Worm (Caenorhabditis elegans) whole organism, L4 larva: Measurements from ENCODE around the gene srh-113.

Experiments
- F49E8.2 ChIP-seq: sonication (generic microtip); optimal IDR thresholded peaks from 2 replicates; lab custom pipeline; 2016; ENCODE audit warnings: missing compliant biosample characterization, mild to moderate bottlenecking, missing genetic modification characterization, borderline replicate concordance
- Y105C5A.15 ChIP-seq: fragments of 200-800 bp; sonication (Bioruptor generic); IDR thresholded peaks from 2 replicates; pipeline ENCODE4 v1.3.6; 2022; ENCODE audit warnings: missing genetic modification characterization, missing compliant biosample characterization
- Y5F2A.4 ChIP-seq: fragments of 200-800 bp; sonication (Bioruptor generic); optimal IDR thresholded peaks from 2 replicates; lab custom pipeline; 2018; ENCODE audit warnings: mild to moderate bottlenecking, missing genetic modification characterization, missing compliant biosample characterization
- Y75B8A.6 ChIP-seq: fragments of 200-800 bp; sonication (Bioruptor generic); IDR thresholded peaks from 2 replicates; pipeline ENCODE4 v1.3.6; 2022; ENCODE audit warnings: missing genetic modification reagents, missing genetic modification characterization, missing compliant biosample characterization
- aha-1 ChIP-seq: fragments of 150-350 bp; peaks from one replicate; lab custom pipeline; 2014; ENCODE audit warnings: missing biosample characterization, missing genetic modification characterization
- aly-2 ChIP-seq: sonication (generic microtip); optimal IDR thresholded peaks from 2 replicates; lab custom pipeline; 2018; ENCODE audit warnings: missing biosample characterization, missing genetic modification characterization
- ama-1 ChIP-seq: fragments of 150-350 bp; optimal IDR thresholded peaks from 2 replicates; lab custom pipeline; 2014; ENCODE audit warnings: inconsistent platforms, mixed read lengths
- attf-4 ChIP-seq: sonication (generic microtip); optimal IDR thresholded peaks from 3 replicates; lab custom pipeline; 2017; ENCODE audit warnings: missing biosample characterization, missing genetic modification characterization
- ceh-62 ChIP-seq: sonication (generic microtip); optimal IDR thresholded peaks from 2 replicates; lab custom pipeline; 2017; ENCODE audit warnings: missing biosample characterization, missing genetic modification characterization
- ceh-82 ChIP-seq: sonication (generic microtip); optimal IDR thresholded peaks from 2 replicates; lab custom pipeline; 2017; ENCODE audit warnings: missing biosample characterization, missing genetic modification characterization
- daf-19 ChIP-seq: fragments of 200-800 bp; sonication (Bioruptor generic); conservative IDR thresholded peaks from 2 replicates; pipeline ENCODE4 v1.3.6; 2022; ENCODE audit warnings: missing genetic modification characterization, missing compliant biosample characterization
- dmd-8 ChIP-seq: fragments of 200-800 bp; sonication (Bioruptor generic); IDR thresholded peaks from 2 replicates; pipeline ENCODE4 v1.3.6; 2022; ENCODE audit warnings: missing genetic modification characterization, missing compliant biosample characterization
- duxl-1 ChIP-seq: sonication (generic microtip); optimal IDR thresholded peaks from 2 replicates; lab custom pipeline; 2016; ENCODE audit warnings: mild to moderate bottlenecking, missing genetic modification characterization, moderate library complexity, missing compliant biosample characterization; ENCODE audit not compliant: poor library complexity
- fkh-10 ChIP-seq: fragments of 150-350 bp; optimal IDR thresholded peaks from 2 replicates; lab custom pipeline; 2014; ENCODE audit warnings: missing biosample characterization, missing genetic modification reagents, missing genetic modification characterization
- fos-1 ChIP-seq: fragments of 150-350 bp; optimal IDR thresholded peaks from 2 replicates; lab custom pipeline; 2014; ENCODE audit warnings: missing biosample characterization, missing genetic modification characterization
- gei-8 ChIP-seq: fragments of 200-800 bp; sonication (Bioruptor generic); optimal IDR thresholded peaks from 2 replicates; lab custom pipeline; 2018; ENCODE audit warnings: mild to moderate bottlenecking, missing genetic modification characterization, missing compliant biosample characterization
- hif-1 ChIP-seq, 2 experiments: sonication (generic microtip); optimal IDR thresholded peaks; 2 replicates each; lab custom pipeline; 2016 to 2017; ENCODE audit warnings: missing compliant biosample characterization in 2 of 2, missing genetic modification characterization in 2 of 2, missing genetic modification reagents in 2 of 2, missing genotype in 2 of 2, mild to moderate bottlenecking in 1 of 2
- hlh-11 ChIP-seq: fragments of 200-800 bp; sonication (Bioruptor generic); optimal IDR thresholded peaks from 2 replicates; lab custom pipeline; 2018; ENCODE audit warnings: mild to moderate bottlenecking, missing genetic modification characterization, missing compliant biosample characterization
- hlh-30 ChIP-seq: sonication (generic microtip); optimal IDR thresholded peaks from 2 replicates; lab custom pipeline; 2017; ENCODE audit warnings: antibody characterized with exemption, mild to moderate bottlenecking, missing genetic modification characterization, missing compliant biosample characterization; ENCODE audit not compliant: insufficient read depth
- lin-13 ChIP-seq: fragments of 150-350 bp; optimal IDR thresholded peaks from 2 replicates; lab custom pipeline; 2014; ENCODE audit warnings: missing biosample characterization, missing genetic modification reagents, missing genetic modification characterization
- lin-15B ChIP-seq: fragments of 150-350 bp; sonication (generic microtip); optimal IDR thresholded peaks from 3 replicates; lab custom pipeline; 2014; ENCODE audit warnings: missing biosample characterization, missing genetic modification characterization
- lsy-2 ChIP-seq, 2 experiments: fragments of 150-350 bp in 1 of 2; sonication (generic microtip) in 1 of 2; optimal IDR thresholded peaks; 2 replicates each; lab custom pipeline; 2014 to 2017; ENCODE audit warnings: missing biosample characterization in 2 of 2, missing genetic modification characterization in 2 of 2
- madf-5 ChIP-seq, 2 experiments: fragments of 200-800 bp; sonication (Bioruptor generic); IDR thresholded peaks; 2 replicates each; pipeline ENCODE4 v1.3.6; 2022; ENCODE audit warnings: missing compliant biosample characterization in 2 of 2, missing genetic modification characterization in 2 of 2
- mes-2 ChIP-seq: sonication (generic microtip); optimal IDR thresholded peaks from 2 replicates; lab custom pipeline; 2016; ENCODE audit warnings: missing genotype, mild to moderate bottlenecking, missing genetic modification characterization, missing compliant biosample characterization; ENCODE audit not compliant: poor library complexity, severe bottlenecking
- nhr-11 ChIP-seq: fragments of 150-350 bp; optimal IDR thresholded peaks from 2 replicates; lab custom pipeline; 2014; ENCODE audit warnings: missing biosample characterization, missing genetic modification characterization
- nhr-237 ChIP-seq: sonication (generic microtip); optimal IDR thresholded peaks from 2 replicates; lab custom pipeline; 2017; ENCODE audit warnings: missing biosample characterization, missing genetic modification characterization
- nhr-42 ChIP-seq: fragments of 200-800 bp; sonication (Bioruptor generic); IDR thresholded peaks from 2 replicates; pipeline ENCODE4 v1.3.6; 2022; ENCODE audit warnings: missing genetic modification characterization, missing compliant biosample characterization
- pha-4 ChIP-seq, 2 experiments: fragments of 150-350 bp in 1 of 2; fragments of 200-800 bp in 1 of 2; sonication (Bioruptor generic) in 1 of 2; IDR thresholded peaks in 1 of 2; optimal IDR thresholded peaks in 1 of 2; 2 replicates each; pipeline versions ENCODE4 v1.3.6 to Lab custom; 2014 to 2022; ENCODE audit warnings: missing genetic modification characterization in 2 of 2, missing genetic modification reagents in 2 of 2, missing biosample characterization in 1 of 2, missing compliant biosample characterization in 1 of 2
- set-16 ChIP-seq: fragments of 200-800 bp; sonication (Bioruptor generic); IDR thresholded peaks from 2 replicates; pipeline ENCODE4 v1.3.6; 2022; ENCODE audit warnings: missing genetic modification reagents, missing genetic modification characterization, missing compliant biosample characterization
- spr-1 ChIP-seq: sonication (generic microtip); optimal IDR thresholded peaks from 2 replicates; lab custom pipeline; 2016; ENCODE audit warnings: mild to moderate bottlenecking, missing genetic modification characterization, missing compliant biosample characterization
- spr-3 ChIP-seq: fragments of 200-800 bp; sonication (Bioruptor generic); optimal IDR thresholded peaks from 2 replicates; lab custom pipeline; 2018; ENCODE audit warnings: mild to moderate bottlenecking, missing genetic modification characterization, missing compliant biosample characterization
- tra-1 ChIP-seq: fragments of 200-800 bp; sonication (Bioruptor generic); IDR thresholded peaks from 2 replicates; pipeline ENCODE4 v1.3.6; 2022; ENCODE audit warnings: missing genetic modification reagents, missing genetic modification characterization, missing compliant biosample characterization
- unc-39 ChIP-seq: sonication (generic microtip); optimal IDR thresholded peaks from 2 replicates; lab custom pipeline; 2017; ENCODE audit warnings: missing biosample characterization, missing genetic modification characterization
- unc-62 ChIP-seq, 3 experiments: fragments of 150-350 bp in 1 of 3; sonication (generic microtip); optimal IDR thresholded peaks in 2 of 3; peaks in 1 of 3; 1 replicate in 1 of 3; 2 replicates in 2 of 3; lab custom pipeline; 2014 to 2017; ENCODE audit warnings: missing biosample characterization in 3 of 3, missing genetic modification characterization in 3 of 3, missing genetic modification reagents in 3 of 3, missing genotype in 1 of 3
- zip-11 ChIP-seq: fragments of 200-800 bp; sonication (Bioruptor generic); IDR thresholded peaks from 2 replicates; pipeline ENCODE4 v1.3.6; 2022; ENCODE audit warnings: missing genetic modification characterization, missing compliant biosample characterization
- ztf-11 ChIP-seq: fragments of 150-350 bp; optimal IDR thresholded peaks from 2 replicates; lab custom pipeline; 2014; ENCODE audit warnings: missing biosample characterization, missing genetic modification characterization

srh-113 gene

DNA sequence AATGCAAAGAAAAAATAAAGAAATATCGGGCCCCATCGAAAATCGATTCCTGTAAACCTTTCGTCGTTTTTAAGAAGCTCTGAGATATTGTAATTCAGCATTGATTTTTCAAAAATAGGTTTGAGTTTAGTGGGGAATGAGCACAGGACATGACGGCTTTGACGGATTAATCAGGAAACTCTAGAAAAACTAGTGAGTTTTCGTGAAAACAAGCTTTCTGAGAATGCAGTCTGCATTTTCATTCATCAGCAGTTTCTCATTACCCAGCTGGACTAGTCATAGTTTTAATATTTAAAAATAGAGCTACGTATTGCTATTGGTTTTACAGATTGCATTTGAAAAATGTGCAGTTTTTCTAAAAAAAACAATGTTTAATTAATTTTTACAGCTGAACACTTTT is 20.6 kb upstream of the srh-113 start, which contains the start of gene srz-47:
srz-47 (minus strand) TSS at position 101 of the 400 bp plus-strand sequence.
- TF ChIP-seq hlh-30 (tag; lab: Kevin White, UChicago), result no peak
- TF ChIP-seq ceh-62, result no peak
- no peak for TF ChIP-seq aly-2
- no peak for TF ChIP-seq ztf-11 (tag; lab: Kevin White, UChicago)
- TF ChIP-seq lin-13 (GFP tag; lab: Kevin White, UChicago), result no peak

- TF ChIP-seq Y105C5A.15 (no peak), fos-1 (no peak), gei-8 (GFP tag; lab: Kevin White, UChicago) (no peak), ceh-82 (no peak), hif-1 (tag; optimal IDR thresholded peaks at IDR 0.05; lab: Kevin White, UChicago) (no peak), fkh-10 (GFP tag; lab: Kevin White, UChicago) (no peak), ztf-11 (tag; lab: Kevin White, UChicago) (no peak)
These were observed 13.9 kb upstream of the srh-113 start, which contains the start of gene srz-96 for ce11 chrV:17198926-17199325. TSS of gene srz-96 (plus strand) at chrV:17199226.

DNA sequence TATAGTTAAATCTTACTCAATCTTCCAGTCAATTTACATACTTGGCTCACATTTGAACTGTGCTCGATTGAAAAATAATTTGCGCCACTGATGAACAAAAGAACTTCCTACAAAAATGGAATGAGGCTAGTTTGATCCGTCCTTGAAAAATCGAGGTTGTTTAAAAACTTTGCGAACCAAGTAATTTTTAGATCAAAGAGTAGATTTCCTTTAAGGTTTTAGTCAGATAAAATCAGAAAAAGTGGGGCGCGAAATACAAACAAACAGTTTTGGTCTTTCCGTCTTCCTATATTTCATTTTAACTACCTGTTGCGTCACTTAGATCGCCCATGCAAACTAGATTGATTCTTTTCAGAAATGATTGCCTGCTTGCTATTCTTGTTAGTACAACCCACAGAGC is 11.0 kb upstream of the srh-113 start, which contains the start of gene Y68A4A.10:
Y68A4A.10 (plus strand) TSS at position 301 of the 400 bp plus-strand sequence.
- TF ChIP-seq lin-15B (tag; lab: Kevin White, UChicago) (no peak), aha-1 (tag; lab: Kevin White, UChicago) (peak; percentile 8)

DNA sequence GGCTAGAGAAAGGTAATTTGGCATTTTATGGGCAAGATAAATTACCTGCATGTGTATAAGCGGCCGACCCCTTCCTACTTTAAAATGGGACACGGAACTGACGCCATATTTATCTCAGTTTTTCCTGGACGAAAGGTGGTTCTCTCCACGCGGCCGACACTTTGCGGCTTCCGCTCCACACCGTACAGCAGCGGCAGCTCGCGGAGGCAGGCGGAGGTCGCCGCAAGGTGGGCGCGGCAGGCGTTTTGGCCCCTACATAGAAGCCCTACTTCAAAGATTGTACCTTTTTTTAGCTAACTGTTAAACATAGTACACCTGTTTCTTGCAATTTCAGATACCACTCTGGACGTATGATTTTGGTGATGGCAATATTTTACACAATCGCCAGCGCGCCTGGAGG is 6.4 kb upstream of the srh-113 start:
- TF ChIP-seq dmd-8 (GFP tag; lab: Robert Waterston, UW) (no peak), set-16 (GFP tag; lab: Robert Waterston, UW) (peak; percentile 92)

ce11 chrV:17208045-17208444 is 4.8 kb upstream of the srh-113 start, which contains the start of gene Y68A4A.13:
TSS of gene Y68A4A.13 (minus strand) at chrV:17208145.
- no peak for TF ChIP-seq nhr-42
- TF ChIP-seq Y75B8A.6 (GFP tag; lab: Robert Waterston, UW), result no peak
- no peak for TF ChIP-seq mes-2 (tag; lab: Kevin White, UChicago)
- peak; percentile 44 for TF ChIP-seq aha-1 (tag; lab: Kevin White, UChicago)
- TF ChIP-seq daf-19 (GFP tag; lab: Robert Waterston, UW), result no peak

- TF ChIP-seq lsy-2 (tag; optimal IDR thresholded peaks at IDR 0.05; lab: Kevin White, UChicago), result no peak
- TF ChIP-seq duxl-1, result no peak
- TF ChIP-seq set-16 (GFP tag; lab: Robert Waterston, UW), result peak; percentile 86
- no peak for TF ChIP-seq ama-1 (lab: Kevin White, UChicago)
- TF ChIP-seq attf-4 (tag; lab: Kevin White, UChicago), result no peak
- TF ChIP-seq F49E8.2 (tag; lab: Kevin White, UChicago), result no peak
These were observed 683 bp upstream of the srh-113 start, which contains the start of gene srh-236 for ce11 chrV:17211989-17212731. TSS of gene srh-236 (minus strand) at chrV:17212039.

DNA sequence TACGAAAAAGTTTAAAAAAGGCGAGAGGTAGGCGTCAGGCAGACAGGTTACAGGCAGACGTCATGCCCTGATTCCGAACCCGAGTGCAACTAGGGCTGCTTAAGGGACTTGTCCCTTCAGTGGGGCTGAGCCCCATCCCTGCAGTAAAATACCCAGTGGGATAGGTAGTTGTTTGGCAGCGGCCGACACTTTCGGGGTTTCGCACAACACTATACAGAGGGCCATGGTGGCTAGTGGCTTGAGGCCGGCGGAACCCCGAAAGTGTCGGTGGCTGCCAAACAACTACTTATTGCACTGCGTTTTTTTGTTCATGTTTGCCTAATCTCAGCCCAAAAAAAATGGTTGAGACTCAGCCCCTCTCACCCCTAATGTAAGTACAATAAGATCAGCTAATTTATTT is 2.8 kb downstream of the srh-113 start:
- no peak for TF ChIP-seq zip-11
- TF ChIP-seq madf-5 (GFP tag; IDR thresholded peaks at IDR 0.05; lab: Robert Waterston, UW), result 0 out of 4 replicates have a peak, but pooled peaks of 1 of the 2 experiments have one; percentile 12

DNA sequence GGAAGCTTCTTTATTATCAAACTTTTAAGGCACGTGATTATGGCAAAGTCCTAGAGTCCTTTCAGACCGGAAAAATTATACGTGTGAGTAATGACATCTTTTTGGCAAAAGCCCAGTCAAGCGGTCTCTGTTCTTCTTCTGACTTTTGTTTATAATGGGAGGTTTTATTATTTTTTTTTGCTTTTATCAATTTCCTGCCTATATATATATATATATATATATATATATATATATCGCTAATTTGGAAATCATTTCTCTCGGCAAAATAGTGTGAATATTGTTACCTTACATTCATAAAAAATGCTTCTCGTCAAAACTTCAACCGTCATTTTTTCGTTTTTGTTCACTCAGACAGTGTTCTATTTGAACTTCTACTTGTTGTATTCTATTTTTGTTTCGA is 4.8 kb downstream of the srh-113 start, which contains the start of gene srbc-62:
srbc-62 (plus strand) TSS at position 301 of the 400 bp plus-strand sequence.
- TF ChIP-seq tra-1 (GFP tag; lab: Robert Waterston, UW) (no peak), spr-3 (GFP tag; lab: Kevin White, UChicago) (no peak), unc-39 (tag; lab: Kevin White, UChicago) (no peak), spr-1 (tag; lab: Kevin White, UChicago) (no peak), unc-62 (GFP tag; optimal IDR thresholded peaks at IDR 0.05 in 1 of 2; lab: Kevin White, UChicago) (no peak), unc-62 (tag; optimal IDR thresholded peaks at IDR 0.05; lab: Kevin White, UChicago) (no peak), nhr-11 (tag; lab: Kevin White, UChicago) (no peak), hlh-11 (no peak), duxl-1 (no peak), Y5F2A.4 (no peak), nhr-237 (tag; lab: Kevin White, UChicago) (no peak), pha-4 (GFP tag; IDR thresholded peaks at IDR 0.05; lab: Robert Waterston, UW) (no peak), pha-4 (tag; optimal IDR thresholded peaks at IDR 0.05; lab: Kevin White, UChicago) (no peak)
